Worm (Caenorhabditis elegans): Measurements from ENCODE around the gene degt-1.

degt-1 gene

DNA sequence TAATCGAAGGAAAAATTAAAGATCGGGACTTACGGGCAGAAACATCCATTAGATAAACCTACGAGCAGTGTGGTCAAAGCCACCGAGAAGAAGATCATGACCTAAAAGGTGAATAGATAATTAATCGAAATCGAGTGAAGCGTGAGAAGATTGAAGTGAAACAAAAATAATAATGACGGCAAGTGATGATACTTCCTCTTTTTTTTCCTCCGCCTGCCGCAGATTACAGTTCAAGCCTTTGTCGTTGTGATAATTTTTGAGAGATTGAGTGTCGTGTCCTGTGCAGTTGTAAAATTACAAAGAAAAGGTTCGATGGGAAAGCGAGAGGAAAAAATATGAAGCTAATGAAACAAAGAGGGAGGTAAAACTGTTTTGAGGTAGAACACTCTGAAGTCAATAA is 52.4 kb downstream of the degt-1 start, which contains the start of gene T21C9.9:
TSS of gene T21C9.9 (minus strand) at position 101 of the 400 bp plus-strand sequence.
- TF ChIP-seq eor-1 (tag; optimal IDR thresholded peaks at IDR 0.05) = no peak
- TF ChIP-seq mdl-1 (tag; optimal IDR thresholded peaks at IDR 0.05) = no peak
- TF ChIP-seq sea-2 (GFP tag; optimal IDR thresholded peaks at IDR 0.05) = no peak
- no peak for TF ChIP-seq skn-1 (tag; optimal IDR thresholded peaks at IDR 0.05)
- TF ChIP-seq snpc-4 (tag; optimal IDR thresholded peaks at IDR 0.05) = no peak

DNA sequence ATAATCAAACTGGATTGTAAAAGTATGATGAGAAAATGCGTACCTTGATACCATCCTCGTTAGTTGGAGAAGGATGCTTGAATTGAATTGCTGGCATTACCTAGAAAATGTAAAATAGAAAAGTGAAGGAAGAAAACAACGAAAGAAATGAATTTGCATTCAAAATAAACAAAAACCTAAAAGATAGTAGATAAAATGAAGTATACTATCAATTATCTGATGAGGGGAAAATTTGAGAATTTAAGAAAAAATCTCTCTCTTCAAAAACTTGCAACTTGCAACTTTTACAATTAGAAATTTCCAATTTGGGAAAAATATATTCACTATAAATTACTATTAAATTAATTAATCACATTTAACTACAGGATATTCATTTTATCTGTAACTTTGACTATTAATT is 54.7 kb downstream of the degt-1 start, which contains the start of gene T21C9.11:
TSS of gene T21C9.11 (minus strand) at position 101 of the 400 bp plus-strand sequence.
- TF ChIP-seq ztf-4 (tag; optimal IDR thresholded peaks at IDR 0.05) (no peak), elt-3 (tag; optimal IDR thresholded peaks at IDR 0.05) (no peak), ama-1 (optimal IDR thresholded peaks at IDR 0.05) (no peak), R02D3.7 (tag; optimal IDR thresholded peaks at IDR 0.05) (no peak), ceh-82 (tag; optimal IDR thresholded peaks at IDR 0.05) (no peak), hmg-11 (tag; optimal IDR thresholded peaks at IDR 0.05) (no peak), lin-39 (tag; optimal IDR thresholded peaks at IDR 0.05) (no peak), snpc-4 (tag; optimal IDR thresholded peaks at IDR 0.05) (no peak), jun-1 (tag; optimal IDR thresholded peaks at IDR 0.05) (no peak), fos-1 (tag; optimal IDR thresholded peaks at IDR 0.05) (no peak), daf-12 (tag; optimal IDR thresholded peaks at IDR 0.05) (no peak), pqm-1 (tag; optimal IDR thresholded peaks at IDR 0.05) (no peak), unc-39 (tag; optimal IDR thresholded peaks at IDR 0.05) (no peak), ztf-11 (tag; optimal IDR thresholded peaks at IDR 0.05) (no peak), fkh-10 (GFP tag; optimal IDR thresholded peaks at IDR 0.05) (no peak), tbx-2 (tag; optimal IDR thresholded peaks at IDR 0.05) (no peak), mml-1 (tag; optimal IDR thresholded peaks at IDR 0.05) (no peak)
